Fruit fly (Drosophila melanogaster): ENCODE measurements around the gene Smn.
A peak's percentile ranks its signal among the peaks of the same experiment; 100 is the strongest.

The Smn gene

dm6 chr3L:16582678-16583315 lies 1.4 kb upstream of the Smn start, which contains the start of gene Rpn12 (continued):
- TF ChIP-seq BEAF-32 (GFP tag; optimal IDR thresholded peaks at IDR 0.05) (peak; percentile 79), CG11695 (GFP tag; IDR thresholded peaks at IDR 0.05) (no peak), CG6175 (GFP tag; IDR thresholded peaks at IDR 0.05) (no peak), CG9817 (tag; optimal IDR thresholded peaks at IDR 0.05) (peak; percentile 40), oc (tag; optimal IDR thresholded peaks at IDR 0.05) (no peak), CG14860 (GFP tag; IDR thresholded peaks at IDR 0.05; ENCODE audit: partially characterized antibody) (peak; percentile 67), CG31441 (GFP tag; IDR thresholded peaks at IDR 0.05) (0 out of 2 replicates have a peak, but pooled peaks have one; percentile 29), pita (GFP tag; optimal IDR thresholded peaks at IDR 0.05) (no peak), nom (GFP tag; optimal IDR thresholded peaks at IDR 0.05) (no peak), crc (GFP tag; optimal IDR thresholded peaks at IDR 0.05) (no peak), toy (GFP tag; IDR thresholded peaks at IDR 0.05) (no peak), CG10321 (GFP tag; IDR thresholded peaks at IDR 0.05) (no peak), Bdp1 (GFP tag; optimal IDR thresholded peaks at IDR 0.05) (no peak), zf30C (GFP tag; optimal IDR thresholded peaks at IDR 0.05) (peak; percentile 25), wor (GFP tag; IDR thresholded peaks at IDR 0.05) (no peak), CG15601 (tag; optimal IDR thresholded peaks at IDR 0.05) (no peak), ash1 (GFP tag; optimal IDR thresholded peaks at IDR 0.05) (no peak), unpg (GFP tag; optimal IDR thresholded peaks at IDR 0.05) (peak; percentile 20), h (optimal IDR thresholded peaks at IDR 0.05) (no peak), ken (GFP tag; IDR thresholded peaks at IDR 0.05) (no peak), CG13424 (tag; optimal IDR thresholded peaks at IDR 0.05) (peak; percentile 61), croc (GFP tag; conservative IDR thresholded peaks at IDR 0.05) (no peak), CG31388 (GFP tag; optimal IDR thresholded peaks at IDR 0.05) (no peak), CG15696 (tag; optimal IDR thresholded peaks at IDR 0.05) (no peak), CG12071 (GFP tag; optimal IDR thresholded peaks at IDR 0.05) (no peak), grn (GFP tag; optimal IDR thresholded peaks at IDR 0.05) (no peak), Hmx (GFP tag; optimal IDR thresholded peaks at IDR 0.05) (no peak), CG11398 (GFP tag; optimal IDR thresholded peaks at IDR 0.05) (no peak), CG5245 (GFP tag; optimal IDR thresholded peaks at IDR 0.05) (no peak), caup (GFP tag; optimal IDR thresholded peaks at IDR 0.05; ENCODE audit: severe bottlenecking) (no peak), CG9932 (GFP tag; IDR thresholded peaks at IDR 0.05) (peak; percentile 53; the same call in 1 of the 2 replicates), pros (GFP tag; optimal IDR thresholded peaks at IDR 0.05) (no peak), CG18011 (GFP tag; optimal IDR thresholded peaks at IDR 0.05) (no peak), pho (GFP tag; optimal IDR thresholded peaks at IDR 0.05) (peak; percentile 48), Abd-B (GFP tag; optimal IDR thresholded peaks at IDR 0.05) (no peak), CG4404 (GFP tag; IDR thresholded peaks at IDR 0.05) (no peak), CG7271 (tag; optimal IDR thresholded peaks at IDR 0.05) (no peak), CG9215 (GFP tag; IDR thresholded peaks at IDR 0.05) (no peak), zen2 (GFP tag; IDR thresholded peaks at IDR 0.05; ENCODE audit: partially characterized antibody) (peak; percentile 80), Ada2b (GFP tag; IDR thresholded peaks at IDR 0.05) (no peak), HLH3B (GFP tag; IDR thresholded peaks at IDR 0.05) (no peak), Neu2 (GFP tag; optimal IDR thresholded peaks at IDR 0.05; ENCODE audit: borderline replicate concordance) (no peak), sob (GFP tag; IDR thresholded peaks at IDR 0.05) (no peak), tll (GFP tag; optimal IDR thresholded peaks at IDR 0.05) (no peak), CG13287 (GFP tag; IDR thresholded peaks at IDR 0.05; ENCODE audit: partially characterized antibody) (peak; percentile 85), Optix (GFP tag; IDR thresholded peaks at IDR 0.05) (no peak), CG14050 (GFP tag; IDR thresholded peaks at IDR 0.05) (no peak), B-H1 (GFP tag; IDR thresholded peaks at IDR 0.05) (no peak), hth (optimal IDR thresholded peaks at IDR 0.05) (no peak), CG3407 (GFP tag; optimal IDR thresholded peaks at IDR 0.05) (no peak)

Data from whole organism, embryonic.